Fruit fly (Drosophila melanogaster): Measurements from ENCODE around the gene Cpsf100.
A peak's percentile ranks its signal among the peaks of the same experiment; 100 is the strongest.

The Cpsf100 gene

dm6 chr3R:29063207-29063920 lies 29.0 kb downstream of the Cpsf100 start:
- TF ChIP-seq h (GFP tag; optimal IDR thresholded peaks at IDR 0.05): peak; percentile 43
- TF ChIP-seq ey (GFP tag; optimal IDR thresholded peaks at IDR 0.05): peak; percentile 51
- TF ChIP-seq Sp1 (GFP tag; optimal IDR thresholded peaks at IDR 0.05): peak; percentile 80
- TF ChIP-seq foxo (GFP tag; optimal IDR thresholded peaks at IDR 0.05): peak; percentile 6 to 78
- no peak for TF ChIP-seq tai (GFP tag; optimal IDR thresholded peaks at IDR 0.05)
- TF ChIP-seq fru (GFP tag; optimal IDR thresholded peaks at IDR 0.05): peak; percentile 71
- peak; percentile 58 for TF ChIP-seq CG9705 (GFP tag; optimal IDR thresholded peaks at IDR 0.05)
- peak; percentile 87 for TF ChIP-seq jim (GFP tag; optimal IDR thresholded peaks at IDR 0.05)
- peak; percentile 66 for TF ChIP-seq Hnf4 (GFP tag; optimal IDR thresholded peaks at IDR 0.05)
- peak; percentile 59 for TF ChIP-seq Jra (GFP tag; optimal IDR thresholded peaks at IDR 0.05)
- no peak for TF ChIP-seq Rel (GFP tag; optimal IDR thresholded peaks at IDR 0.05)
- peak; percentile 10 for TF ChIP-seq Rel (tag; optimal IDR thresholded peaks at IDR 0.05)
- no peak for TF ChIP-seq Abd-B (GFP tag; optimal IDR thresholded peaks at IDR 0.05)
- TF ChIP-seq Dfd (GFP tag; optimal IDR thresholded peaks at IDR 0.05): no peak
- TF ChIP-seq lola (GFP tag; optimal IDR thresholded peaks at IDR 0.05): no peak
- no peak for TF ChIP-seq usp (GFP tag; optimal IDR thresholded peaks at IDR 0.05)
- peak; percentile 36 for TF ChIP-seq OdsH (GFP tag; optimal IDR thresholded peaks at IDR 0.05)
- TF ChIP-seq Mio (GFP tag; optimal IDR thresholded peaks at IDR 0.05): no peak
- TF ChIP-seq dsf (GFP tag; optimal IDR thresholded peaks at IDR 0.05; ENCODE audit: borderline replicate concordance): peak; percentile 61
- no peak for TF ChIP-seq Vsx2 (GFP tag; optimal IDR thresholded peaks at IDR 0.05; ENCODE audit: partially characterized antibody)
- no peak for TF ChIP-seq N (GFP tag; optimal IDR thresholded peaks at IDR 0.05)
- TF ChIP-seq pan (optimal IDR thresholded peaks at IDR 0.05): no peak
- no peak for TF ChIP-seq CG32264 (GFP tag; optimal IDR thresholded peaks at IDR 0.05)
- TF ChIP-seq GATAd (GFP tag; optimal IDR thresholded peaks at IDR 0.05): peak; percentile 70
- TF ChIP-seq brk (GFP tag; optimal IDR thresholded peaks at IDR 0.05): no peak
- TF ChIP-seq Hr78 (GFP tag; optimal IDR thresholded peaks at IDR 0.05): no peak
- TF ChIP-seq Dif (GFP tag; optimal IDR thresholded peaks at IDR 0.05; ENCODE audit: partially characterized antibody): no peak
- TF ChIP-seq HLH106 (tag; optimal IDR thresholded peaks at IDR 0.05): peak; percentile 88
- TF ChIP-seq woc (GFP tag; optimal IDR thresholded peaks at IDR 0.05): peak; percentile 73
- peak; percentile 74 for TF ChIP-seq Hr83 (GFP tag; optimal IDR thresholded peaks at IDR 0.05; ENCODE audit: poor library complexity, severe bottlenecking)
- TF ChIP-seq sv (GFP tag; optimal IDR thresholded peaks at IDR 0.05): peak; percentile 51
- peak; percentile 38 for TF ChIP-seq sage (GFP tag; optimal IDR thresholded peaks at IDR 0.05)
- TF ChIP-seq CrebA (GFP tag; optimal IDR thresholded peaks at IDR 0.05; ENCODE audit: borderline replicate concordance): no peak
- TF ChIP-seq dl (GFP tag; optimal IDR thresholded peaks at IDR 0.05; ENCODE audit: insufficient read depth in 1 of 2, partially characterized antibody in 2 of 2): no peak
- TF ChIP-seq rgr (GFP tag; optimal IDR thresholded peaks at IDR 0.05): peak; percentile 52
- TF ChIP-seq br (GFP tag; optimal IDR thresholded peaks at IDR 0.05): peak; percentile 66
- TF ChIP-seq dmrt93B (GFP tag; optimal IDR thresholded peaks at IDR 0.05): peak; percentile 74
- peak; percentile 84 for TF ChIP-seq psq (GFP tag; optimal IDR thresholded peaks at IDR 0.05)
- TF ChIP-seq Myc (optimal IDR thresholded peaks at IDR 0.05): no peak

dm6 chr3R:29063921-29064460 lies 29.6 kb downstream of the Cpsf100 start:
- no peak for TF ChIP-seq Hnf4 (GFP tag; optimal IDR thresholded peaks at IDR 0.05)
- TF ChIP-seq Dif (GFP tag; optimal IDR thresholded peaks at IDR 0.05; ENCODE audit: partially characterized antibody): peak; percentile 71
- TF ChIP-seq rgr (GFP tag; optimal IDR thresholded peaks at IDR 0.05): no peak
- no peak for TF ChIP-seq usp (GFP tag; optimal IDR thresholded peaks at IDR 0.05)
- TF ChIP-seq psq (GFP tag; optimal IDR thresholded peaks at IDR 0.05): peak; percentile 45
- TF ChIP-seq dl (GFP tag; optimal IDR thresholded peaks at IDR 0.05; ENCODE audit: insufficient read depth in 1 of 2, partially characterized antibody in 2 of 2): peak in 1 of 2 experiments; percentile 50
- TF ChIP-seq N (GFP tag; optimal IDR thresholded peaks at IDR 0.05): peak; percentile 47
